Worm (Caenorhabditis elegans) whole organism, young adult: ENCODE results near the gene srd-45.

Experiments
- F22D6.2 ChIP-seq: sonication (generic microtip); optimal IDR thresholded peaks from 2 replicates; lab custom pipeline; 2016; ENCODE audit warnings: mild to moderate bottlenecking, missing genetic modification characterization, missing compliant biosample characterization
- F49E8.2 ChIP-seq: sonication (generic microtip); optimal IDR thresholded peaks from 3 replicates; lab custom pipeline; 2017; ENCODE audit warnings: missing genetic modification characterization, mild to moderate bottlenecking, missing compliant biosample characterization, antibody characterized with exemption, moderate library complexity; ENCODE audit not compliant: insufficient read depth
- F57C9.4 ChIP-seq: sonication (generic microtip); optimal IDR thresholded peaks from 2 replicates; lab custom pipeline; 2017; ENCODE audit warnings: mild to moderate bottlenecking, missing genetic modification characterization, missing compliant biosample characterization
- T26A5.8 ChIP-seq: sonication (generic microtip); optimal IDR thresholded peaks from 2 replicates; lab custom pipeline; 2016; ENCODE audit warnings: missing genetic modification characterization, missing compliant biosample characterization
- Y95B8A.8 ChIP-seq: fragments of 200-800 bp; sonication (Bioruptor generic); IDR thresholded peaks from 2 replicates; pipeline ENCODE4 v1.3.6; 2022; ENCODE audit warnings: missing genetic modification reagents, missing genetic modification characterization, missing compliant biosample characterization
- akir-1 ChIP-seq: fragments of 200-800 bp; sonication (Bioruptor generic); optimal IDR thresholded peaks from 2 replicates; lab custom pipeline; 2018; ENCODE audit warnings: mild to moderate bottlenecking, missing genetic modification characterization, moderate library complexity, missing compliant biosample characterization
- ama-1 ChIP-seq, 3 experiments: fragments of 150-350 bp in 1 of 3; sonication (generic microtip) in 2 of 3; optimal IDR thresholded peaks; 2 replicates each; lab custom pipeline; 2014 to 2018; ENCODE audit warnings: missing biosample characterization in 2 of 3, missing genetic modification characterization in 2 of 3, missing genetic modification reagents in 2 of 3
- aptf-3 ChIP-seq: fragments of 200-800 bp; sonication (Bioruptor generic); IDR thresholded peaks from 2 replicates; pipeline ENCODE4 v1.3.6; 2022; ENCODE audit warnings: missing genetic modification characterization, missing compliant biosample characterization
- athp-1 ChIP-seq: sonication (generic microtip); optimal IDR thresholded peaks from 2 replicates; lab custom pipeline; 2017; ENCODE audit warnings: mild to moderate bottlenecking, missing genetic modification characterization, missing compliant biosample characterization
- attf-6 ChIP-seq: fragments of 200-800 bp; sonication (Bioruptor generic); IDR thresholded peaks from 2 replicates; pipeline ENCODE4 v1.3.6; 2022; ENCODE audit warnings: missing genetic modification reagents, missing genetic modification characterization, missing compliant biosample characterization
- cebp-1 ChIP-seq, 2 experiments: fragments of 200-800 bp in 1 of 2; sonication (Bioruptor generic) in 1 of 2; sonication (generic microtip) in 1 of 2; IDR thresholded peaks in 1 of 2; optimal IDR thresholded peaks in 1 of 2; 2 replicates each; pipeline versions ENCODE4 v1.3.6 to Lab custom; 2017 to 2022; ENCODE audit warnings: missing compliant biosample characterization in 2 of 2, missing genetic modification characterization in 2 of 2, mild to moderate bottlenecking in 1 of 2, missing genetic modification reagents in 1 of 2, moderate library complexity in 1 of 2
- ceh-40 ChIP-seq: fragments of 200-800 bp; sonication (Bioruptor generic); IDR thresholded peaks from 2 replicates; pipeline ENCODE4 v1.3.6; 2022; ENCODE audit warnings: missing genetic modification characterization, missing compliant biosample characterization
- ceh-79 ChIP-seq: sonication (generic microtip); optimal IDR thresholded peaks from 2 replicates; lab custom pipeline; 2017; ENCODE audit warnings: mild to moderate bottlenecking, missing genetic modification characterization, missing compliant biosample characterization
- chd-7 ChIP-seq: sonication (generic microtip); optimal IDR thresholded peaks from 2 replicates; lab custom pipeline; 2016; ENCODE audit warnings: mild to moderate bottlenecking, missing genetic modification characterization, moderate library complexity, missing compliant biosample characterization
- dox-1 ChIP-seq: fragments of 200-800 bp; sonication (Bioruptor generic); IDR thresholded peaks from 2 replicates; pipeline ENCODE4 v1.3.6; 2022; ENCODE audit warnings: missing genetic modification reagents, missing genetic modification characterization, missing compliant biosample characterization
- dpff-1 ChIP-seq: sonication (generic microtip); optimal IDR thresholded peaks from 2 replicates; lab custom pipeline; 2017; ENCODE audit warnings: mild to moderate bottlenecking, missing genetic modification characterization, missing compliant biosample characterization
- dpl-1 ChIP-seq: fragments of 150-350 bp; optimal IDR thresholded peaks from 2 replicates; lab custom pipeline; 2014; ENCODE audit warnings: missing biosample characterization, missing genetic modification reagents, missing genetic modification characterization
- ets-4 ChIP-seq: fragments of 200-800 bp; sonication (Bioruptor generic); optimal IDR thresholded peaks from 2 replicates; lab custom pipeline; 2018; ENCODE audit warnings: mild to moderate bottlenecking, missing genetic modification characterization, missing compliant biosample characterization
- fkh-3 ChIP-seq: sonication (generic microtip); optimal IDR thresholded peaks from 2 replicates; lab custom pipeline; 2016; ENCODE audit warnings: mild to moderate bottlenecking, missing genetic modification characterization, missing compliant biosample characterization
- gei-17 ChIP-seq: fragments of 200-800 bp; sonication (Bioruptor generic); optimal IDR thresholded peaks from 2 replicates; lab custom pipeline; 2018; ENCODE audit warnings: mild to moderate bottlenecking, missing genetic modification characterization, missing compliant biosample characterization
- hlh-26 ChIP-seq: fragments of 200-800 bp; sonication (Bioruptor generic); conservative IDR thresholded peaks from 2 replicates; pipeline ENCODE4 v1.3.6; 2022; ENCODE audit warnings: missing genetic modification reagents, missing genetic modification characterization, missing compliant biosample characterization
- hmg-20 ChIP-seq: fragments of 200-800 bp; sonication (Bioruptor generic); IDR thresholded peaks from 2 replicates; pipeline ENCODE4 v1.3.6; 2022; ENCODE audit warnings: missing genetic modification reagents, missing genetic modification characterization, missing compliant biosample characterization
- lag-1 ChIP-seq: fragments of 200-800 bp; sonication (Bioruptor generic); IDR thresholded peaks from 2 replicates; pipeline ENCODE4 v1.3.6; 2022; ENCODE audit warnings: missing genetic modification reagents, missing genetic modification characterization, missing compliant biosample characterization
- let-526 ChIP-seq: fragments of 200-800 bp; sonication (Bioruptor generic); IDR thresholded peaks from 2 replicates; pipeline ENCODE4 v1.3.6; 2022; ENCODE audit warnings: missing genetic modification reagents, missing genetic modification characterization, missing compliant biosample characterization
- lin-40 ChIP-seq: sonication (generic microtip); optimal IDR thresholded peaks from 2 replicates; lab custom pipeline; 2016; ENCODE audit warnings: missing genetic modification characterization, mild to moderate bottlenecking, missing compliant biosample characterization, missing genotype, missing genetic modification reagents
- lir-1 ChIP-seq: fragments of 200-800 bp; sonication (Bioruptor generic); conservative IDR thresholded peaks from 2 replicates; pipeline ENCODE4 v1.3.6; 2022; ENCODE audit warnings: missing genetic modification reagents, missing genetic modification characterization, missing compliant biosample characterization
- lsy-27 ChIP-seq: sonication (generic microtip); optimal IDR thresholded peaks from 2 replicates; lab custom pipeline; 2017; ENCODE audit warnings: missing genetic modification characterization, mild to moderate bottlenecking, missing compliant biosample characterization, antibody characterized with exemption, missing genotype, borderline replicate concordance; ENCODE audit not compliant: insufficient read depth
- mes-4 ChIP-seq: sonication (generic microtip); optimal IDR thresholded peaks from 2 replicates; lab custom pipeline; 2016; ENCODE audit warnings: missing genotype, missing genetic modification characterization, missing compliant biosample characterization
- nfyb-1 ChIP-seq: fragments of 200-800 bp; sonication (Bioruptor generic); IDR thresholded peaks from 2 replicates; pipeline ENCODE4 v1.3.6; 2022; ENCODE audit warnings: missing genetic modification reagents, missing genetic modification characterization, missing compliant biosample characterization
- nhr-120 ChIP-seq: fragments of 200-800 bp; sonication (Bioruptor generic); IDR thresholded peaks from 2 replicates; pipeline ENCODE4 v1.3.6; 2022; ENCODE audit warnings: missing genetic modification characterization, missing compliant biosample characterization
- nhr-27 ChIP-seq: fragments of 200-800 bp; sonication (Bioruptor generic); optimal IDR thresholded peaks from 2 replicates; lab custom pipeline; 2018; ENCODE audit warnings: mild to moderate bottlenecking, missing genetic modification characterization, moderate library complexity, missing compliant biosample characterization
- nhr-80 ChIP-seq: sonication (generic microtip); optimal IDR thresholded peaks from 2 replicates; lab custom pipeline; 2016; ENCODE audit warnings: missing genetic modification characterization, missing compliant biosample characterization
- pbrm-1 ChIP-seq: fragments of 200-800 bp; sonication (Bioruptor generic); IDR thresholded peaks from 2 replicates; pipeline ENCODE4 v1.3.6; 2022; ENCODE audit warnings: missing genetic modification reagents, missing genetic modification characterization, missing compliant biosample characterization
- pha-4 ChIP-seq: fragments of 150-350 bp; sonication (generic microtip); optimal IDR thresholded peaks from 2 replicates; lab custom pipeline; 2014; ENCODE audit warnings: missing biosample characterization, missing genetic modification reagents, missing genetic modification characterization
- rcor-1 ChIP-seq: fragments of 200-800 bp; sonication (Bioruptor generic); IDR thresholded peaks from 2 replicates; pipeline ENCODE4 v1.3.6; 2022; ENCODE audit warnings: missing genetic modification reagents, missing genetic modification characterization, missing compliant biosample characterization
- repo-1 ChIP-seq: sonication (generic microtip); optimal IDR thresholded peaks from 2 replicates; lab custom pipeline; 2017; ENCODE audit warnings: mild to moderate bottlenecking, missing genetic modification characterization, missing compliant biosample characterization
- rpc-1 ChIP-seq, 2 experiments: fragments of 150-350 bp in 1 of 2; sonication (generic microtip) in 1 of 2; optimal IDR thresholded peaks; 2 replicates each; lab custom pipeline; 2014 to 2018; ENCODE audit warnings: missing biosample characterization in 1 of 2, missing genetic modification characterization in 1 of 2, missing genetic modification reagents in 1 of 2, missing genotype in 1 of 2
- somi-1 ChIP-seq: fragments of 200-800 bp; sonication (Bioruptor generic); optimal IDR thresholded peaks from 2 replicates; lab custom pipeline; 2018; ENCODE audit warnings: mild to moderate bottlenecking, missing genetic modification characterization, missing compliant biosample characterization
- tbx-9 ChIP-seq: sonication (generic microtip); optimal IDR thresholded peaks from 2 replicates; lab custom pipeline; 2016; ENCODE audit warnings: borderline replicate concordance, missing genetic modification characterization, inconsistent platforms, missing compliant biosample characterization
- unc-130 ChIP-seq: sonication (generic microtip); optimal IDR thresholded peaks from 2 replicates; lab custom pipeline; 2016; ENCODE audit warnings: missing genetic modification reagents, missing genetic modification characterization, missing compliant biosample characterization
- xnd-1 ChIP-seq: sonication (generic microtip); optimal IDR thresholded peaks from 2 replicates; lab custom pipeline; 2016; ENCODE audit warnings: missing genotype, missing genetic modification reagents, missing genetic modification characterization, missing compliant biosample characterization
- zfh-2 ChIP-seq: fragments of 200-800 bp; sonication (Bioruptor generic); conservative IDR thresholded peaks from 2 replicates; pipeline ENCODE4 v1.3.6; 2022; ENCODE audit warnings: missing genetic modification reagents, missing genetic modification characterization, missing compliant biosample characterization
- zim-3 ChIP-seq: sonication (generic microtip); optimal IDR thresholded peaks from 2 replicates; lab custom pipeline; 2017; ENCODE audit warnings: mild to moderate bottlenecking, missing genetic modification characterization, moderate library complexity, missing compliant biosample characterization
- ztf-22 ChIP-seq: fragments of 200-800 bp; sonication (Bioruptor generic); optimal IDR thresholded peaks from 2 replicates; lab custom pipeline; 2018; ENCODE audit warnings: mild to moderate bottlenecking, missing genetic modification characterization, moderate library complexity, missing compliant biosample characterization
- ztf-25 ChIP-seq: fragments of 200-800 bp; sonication (Bioruptor generic); IDR thresholded peaks from 2 replicates; pipeline ENCODE4 v1.3.6; 2022; ENCODE audit warnings: missing genetic modification reagents, missing genetic modification characterization, missing compliant biosample characterization
- ztf-3 ChIP-seq: fragments of 200-800 bp; sonication (Bioruptor generic); optimal IDR thresholded peaks from 2 replicates; lab custom pipeline; 2018; ENCODE audit warnings: mild to moderate bottlenecking, missing genetic modification characterization, missing compliant biosample characterization

Gene srd-45

DNA sequence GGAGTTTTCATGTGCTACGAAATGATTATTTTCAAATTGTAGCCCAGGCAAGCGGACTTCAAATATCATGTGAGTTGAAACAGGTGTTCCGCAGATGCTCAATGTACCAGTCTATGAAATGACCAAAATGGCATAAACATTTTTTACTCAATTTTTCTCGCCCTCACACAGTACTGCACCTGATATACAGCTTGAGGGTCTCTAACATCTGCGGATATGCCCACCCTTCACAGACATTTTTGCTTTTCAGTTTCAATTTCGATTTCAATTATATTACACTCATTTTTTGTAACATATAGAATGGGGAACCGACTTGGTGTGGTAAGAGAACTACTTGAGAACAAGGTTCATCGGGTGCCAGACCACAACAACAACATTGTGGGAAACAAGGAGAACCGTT is 18.0 kb downstream of the srd-45 start, which contains the start of gene F42F12.11:
Gene F42F12.11, plus strand, starts transcription at position 301 of the 400 bp plus-strand sequence.
- TF ChIP-seq cebp-1 (GFP tag; IDR thresholded peaks at IDR 0.05; lab: Robert Waterston, UW) (no peak), cebp-1 (tag; optimal IDR thresholded peaks at IDR 0.05; lab: Kevin White, UChicago) (no peak), let-526 (no peak), F57C9.4 (tag; lab: Kevin White, UChicago) (no peak)
- TF ChIP-seq, all 124 proteins: peak for 0

DNA sequence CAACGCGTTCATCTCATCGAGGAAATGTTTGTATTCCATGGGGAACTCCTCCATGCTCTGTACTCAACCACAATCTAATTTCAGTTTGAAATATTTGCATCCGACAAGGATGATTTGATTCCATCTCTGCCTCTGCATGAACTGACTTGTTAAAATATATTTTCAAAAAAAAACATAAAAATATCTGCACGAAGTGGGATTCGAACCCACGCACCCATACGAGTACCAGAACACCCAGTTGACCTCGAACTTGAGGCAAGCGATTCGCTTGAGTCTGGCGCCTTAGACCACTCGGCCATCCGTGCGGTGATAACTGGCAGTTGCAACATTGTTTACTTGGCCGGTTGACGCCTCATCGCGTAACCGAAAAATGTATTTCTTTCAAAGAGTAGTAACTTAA is 19.0 kb downstream of the srd-45 start:
- TF ChIP-seq hmg-20 (GFP tag; lab: Robert Waterston, UW) (no peak), Y95B8A.8 (GFP tag; lab: Robert Waterston, UW) (0 out of 2 replicates have a peak, but pooled peaks have one; percentile 51), pbrm-1 (GFP tag; lab: Robert Waterston, UW) (peak; percentile 88), nfyb-1 (GFP tag; lab: Robert Waterston, UW) (peak; percentile 73), mes-4 (tag; lab: Kevin White, UChicago) (no peak), somi-1 (no peak), dox-1 (GFP tag; lab: Robert Waterston, UW) (peak; percentile 82), xnd-1 (tag; lab: Kevin White, UChicago) (no peak), hlh-26 (GFP tag; lab: Robert Waterston, UW) (no peak), nhr-120 (GFP tag; lab: Robert Waterston, UW) (no peak), ztf-25 (GFP tag; lab: Robert Waterston, UW) (peak; percentile 94), akir-1 (peak; percentile 14), chd-7 (peak; percentile 54), ceh-40 (GFP tag; lab: Robert Waterston, UW) (0 out of 2 replicates have a peak, but pooled peaks have one; percentile 38), athp-1 (tag; lab: Kevin White, UChicago) (peak; percentile 54), dpff-1 (tag; lab: Kevin White, UChicago) (no peak), zim-3 (tag; lab: Kevin White, UChicago) (no peak), rpc-1 (optimal IDR thresholded peaks at IDR 0.05; lab: Kevin White, UChicago) (peak; percentile 86), rpc-1 (tag; optimal IDR thresholded peaks at IDR 0.05; lab: Kevin White, UChicago) (peak; percentile 90), nhr-80 (peak; percentile 49), ets-4 (no peak), unc-130 (GFP tag; lab: Kevin White, UChicago) (no peak), ztf-3 (GFP tag; lab: Kevin White, UChicago) (no peak), F49E8.2 (no peak), lin-40 (tag; lab: Kevin White, UChicago) (peak; percentile 60), lir-1 (GFP tag; lab: Robert Waterston, UW) (no peak), F57C9.4 (tag; lab: Kevin White, UChicago) (no peak), F22D6.2 (no peak), repo-1 (tag; lab: Kevin White, UChicago) (peak; percentile 16), lsy-27 (tag; lab: Kevin White, UChicago) (no peak), zfh-2 (GFP tag; lab: Robert Waterston, UW) (no peak), ceh-79 (tag; lab: Kevin White, UChicago) (peak; percentile 48), lag-1 (GFP tag; lab: Robert Waterston, UW) (no peak), fkh-3 (tag; lab: Kevin White, UChicago) (peak; percentile 60), gei-17 (GFP tag; lab: Kevin White, UChicago) (no peak), dpl-1 (GFP tag; lab: Kevin White, UChicago) (no peak), ztf-22 (GFP tag; lab: Kevin White, UChicago) (peak; percentile 15), T26A5.8 (tag; lab: Kevin White, UChicago) (no peak), attf-6 (GFP tag; lab: Robert Waterston, UW) (peak; percentile 71), pha-4 (no peak), aptf-3 (GFP tag; lab: Robert Waterston, UW) (no peak), ama-1 (optimal IDR thresholded peaks at IDR 0.05; lab: Kevin White, UChicago) (no peak), ama-1 (GFP tag; optimal IDR thresholded peaks at IDR 0.05; lab: Kevin White, UChicago) (peak in 1 of 2 experiments; percentile 42), tbx-9 (tag; lab: Kevin White, UChicago) (no peak), rcor-1 (GFP tag; lab: Robert Waterston, UW) (peak; percentile 72), nhr-27 (tag; lab: Kevin White, UChicago) (no peak)
